Fruit fly (Drosophila melanogaster) whole organism, wandering third instar larva: ENCODE measurements around the gene CG11560.

Experiments
- Abd-B ChIP-seq: fragments of >200 bp; optimal IDR thresholded peaks from 2 replicates; lab custom pipeline; 2017; ENCODE audit warnings: missing biosample characterization, missing genetic modification characterization
- CG32264 ChIP-seq: fragments of 200-800 bp; sonication (Bioruptor generic); optimal IDR thresholded peaks from 2 replicates; lab custom pipeline; 2016; ENCODE audit warnings: missing biosample characterization, missing genetic modification characterization
- CG9705 ChIP-seq: fragments of 200-800 bp; sonication (Bioruptor generic); optimal IDR thresholded peaks from 2 replicates; lab custom pipeline; 2018; ENCODE audit warnings: missing biosample characterization, mild to moderate bottlenecking, missing genetic modification characterization
- CrebA ChIP-seq: fragments of 200-800 bp; sonication (Bioruptor generic); optimal IDR thresholded peaks from 2 replicates; lab custom pipeline; 2016; ENCODE audit warnings: missing biosample characterization, mild to moderate bottlenecking, missing genetic modification characterization, borderline replicate concordance
- Dfd ChIP-seq: fragments of >200 bp; optimal IDR thresholded peaks from 2 replicates; lab custom pipeline; 2017; ENCODE audit warnings: missing biosample characterization, missing genetic modification characterization
- Dif ChIP-seq: fragments of 200-275, 200-300 bp; sonication (Bioruptor generic); optimal IDR thresholded peaks from 2 replicates; lab custom pipeline; 2018; ENCODE audit warnings: missing biosample characterization, missing genetic modification characterization; ENCODE audit not compliant: partially characterized antibody
- GATAd ChIP-seq: sonication (Bioruptor generic); optimal IDR thresholded peaks from 2 replicates; lab custom pipeline; 2016; ENCODE audit warnings: missing biosample characterization, missing genetic modification characterization
- HLH106 ChIP-seq: fragments of 200-800 bp; optimal IDR thresholded peaks from 3 replicates; lab custom pipeline; 2019; ENCODE audit warnings: missing biosample characterization, mild to moderate bottlenecking, missing genetic modification characterization, moderate library complexity
- Hnf4 ChIP-seq: fragments of 200-800 bp; sonication (Bioruptor generic); optimal IDR thresholded peaks from 2 replicates; lab custom pipeline; 2016; ENCODE audit warnings: missing biosample characterization, mild to moderate bottlenecking, missing genetic modification characterization
- Hr78 ChIP-seq: fragments of >200 bp; optimal IDR thresholded peaks from 2 replicates; lab custom pipeline; 2017; ENCODE audit warnings: missing biosample characterization, missing genetic modification characterization
- Hr83 ChIP-seq: fragments of 200-300 bp; sonication (Bioruptor generic); optimal IDR thresholded peaks from 2 replicates; lab custom pipeline; 2016; ENCODE audit warnings: missing biosample characterization, mild to moderate bottlenecking, missing genetic modification characterization, moderate library complexity; ENCODE audit not compliant: poor library complexity, severe bottlenecking
- Jra ChIP-seq: sonication (Bioruptor generic); optimal IDR thresholded peaks from 2 replicates; lab custom pipeline; 2016; ENCODE audit warnings: missing biosample characterization, missing genetic modification characterization
- Mio ChIP-seq: sonication (Bioruptor generic); optimal IDR thresholded peaks from 2 replicates; lab custom pipeline; 2016; ENCODE audit warnings: missing biosample characterization, missing genetic modification characterization
- Myc ChIP-seq: fragments of >200 bp; optimal IDR thresholded peaks from 2 replicates; lab custom pipeline; 2017
- N ChIP-seq: fragments of >200 bp; optimal IDR thresholded peaks from 2 replicates; lab custom pipeline; 2018; ENCODE audit warnings: missing biosample characterization, missing external identifiers, missing genetic modification characterization
- OdsH ChIP-seq: fragments of 200-800 bp; sonication (Bioruptor generic); optimal IDR thresholded peaks from 2 replicates; lab custom pipeline; 2016; ENCODE audit warnings: missing biosample characterization, mild to moderate bottlenecking, missing genetic modification characterization
- Rel ChIP-seq, 2 experiments: fragments of 200-800 bp; sonication (Bioruptor generic) in 1 of 2; optimal IDR thresholded peaks; 2 replicates in 1 of 2; 3 replicates in 1 of 2; lab custom pipeline; 2016 to 2019; ENCODE audit warnings: mild to moderate bottlenecking in 2 of 2, missing biosample characterization in 2 of 2, missing genetic modification characterization in 2 of 2, moderate library complexity in 1 of 2
- Sp1 ChIP-seq: fragments of 200-800 bp; sonication (Bioruptor generic); optimal IDR thresholded peaks from 3 replicates; lab custom pipeline; 2019; ENCODE audit warnings: missing biosample characterization, mild to moderate bottlenecking, missing genetic modification characterization, moderate library complexity
- Vsx2 ChIP-seq: fragments of 200-300, 225-300 bp; sonication (Bioruptor generic); optimal IDR thresholded peaks from 2 replicates; lab custom pipeline; 2018; ENCODE audit warnings: missing biosample characterization, missing genetic modification characterization; ENCODE audit not compliant: partially characterized antibody
- br ChIP-seq: fragments of 200-800 bp; sonication (Bioruptor generic); optimal IDR thresholded peaks from 2 replicates; lab custom pipeline; 2016; ENCODE audit warnings: missing biosample characterization, missing genetic modification characterization
- brk ChIP-seq: fragments of 200-800 bp; sonication (Bioruptor generic); optimal IDR thresholded peaks from 2 replicates; lab custom pipeline; 2016; ENCODE audit warnings: missing biosample characterization, mild to moderate bottlenecking, missing genetic modification characterization
- dl ChIP-seq, 2 experiments: fragments of 175-275, 200-275 bp in 1 of 2; fragments of 200-275 bp in 1 of 2; sonication (Bioruptor generic); optimal IDR thresholded peaks; lab custom pipeline; 2018; ENCODE audit warnings: mild to moderate bottlenecking in 2 of 2, missing biosample characterization in 2 of 2, missing genetic modification characterization in 2 of 2, moderate library complexity in 2 of 2; ENCODE audit not compliant: partially characterized antibody in 2 of 2, insufficient read depth in 1 of 2
- dmrt93B ChIP-seq: fragments of 200-800 bp; sonication (Bioruptor generic); optimal IDR thresholded peaks from 2 replicates; lab custom pipeline; 2018; ENCODE audit warnings: missing biosample characterization, mild to moderate bottlenecking, missing genetic modification characterization
- dsf ChIP-seq: sonication (Bioruptor generic); optimal IDR thresholded peaks from 2 replicates; lab custom pipeline; 2016; ENCODE audit warnings: missing biosample characterization, missing genetic modification characterization, borderline replicate concordance
- ey ChIP-seq: fragments of 200-800 bp; sonication (Bioruptor generic); optimal IDR thresholded peaks from 2 replicates; lab custom pipeline; 2016; ENCODE audit warnings: missing biosample characterization, missing genetic modification characterization
- foxo ChIP-seq, 2 experiments: fragments of 200-800 bp; sonication (Bioruptor generic); optimal IDR thresholded peaks; 2 replicates in 1 of 2; 3 replicates in 1 of 2; lab custom pipeline; 2016 to 2017; ENCODE audit warnings: missing biosample characterization in 2 of 2, missing genetic modification characterization in 2 of 2
- fru ChIP-seq: fragments of 200-800 bp; sonication (Bioruptor generic); optimal IDR thresholded peaks from 3 replicates; lab custom pipeline; 2016; ENCODE audit warnings: missing biosample characterization, mild to moderate bottlenecking, missing genetic modification characterization
- h ChIP-seq: fragments of 200-800 bp; sonication (Bioruptor generic); optimal IDR thresholded peaks from 3 replicates; lab custom pipeline; 2016; ENCODE audit warnings: missing biosample characterization, mild to moderate bottlenecking, missing genetic modification characterization
- jim ChIP-seq: fragments of 175-275, 200-325 bp; sonication (Bioruptor generic); optimal IDR thresholded peaks from 2 replicates; lab custom pipeline; 2016; ENCODE audit warnings: missing biosample characterization, mild to moderate bottlenecking, missing genetic modification characterization
- lola ChIP-seq: fragments of >200 bp; optimal IDR thresholded peaks from 2 replicates; lab custom pipeline; 2017; ENCODE audit warnings: missing biosample characterization, missing genetic modification characterization
- pan ChIP-seq: fragments of >200 bp; optimal IDR thresholded peaks from 2 replicates; lab custom pipeline; 2017
- psq ChIP-seq: fragments of 200-800 bp; sonication (Bioruptor generic); optimal IDR thresholded peaks from 3 replicates; lab custom pipeline; 2017; ENCODE audit warnings: missing biosample characterization, mild to moderate bottlenecking, missing genetic modification characterization, moderate library complexity
- rgr ChIP-seq: fragments of 200-800 bp; sonication (Bioruptor generic); optimal IDR thresholded peaks from 3 replicates; lab custom pipeline; 2016; ENCODE audit warnings: missing biosample characterization, mild to moderate bottlenecking, missing genetic modification characterization
- sage ChIP-seq: fragments of 200-800 bp; sonication (Bioruptor generic); optimal IDR thresholded peaks from 2 replicates; lab custom pipeline; 2016; ENCODE audit warnings: missing biosample characterization, mild to moderate bottlenecking, missing genetic modification characterization
- sv ChIP-seq: fragments of 200-800 bp; sonication (Bioruptor generic); optimal IDR thresholded peaks from 3 replicates; lab custom pipeline; 2016; ENCODE audit warnings: missing biosample characterization, missing genetic modification characterization
- tai ChIP-seq: sonication (Bioruptor generic); optimal IDR thresholded peaks from 2 replicates; lab custom pipeline; 2016; ENCODE audit warnings: missing biosample characterization, missing genetic modification characterization
- usp ChIP-seq: fragments of >200 bp; optimal IDR thresholded peaks from 2 replicates; lab custom pipeline; 2017; ENCODE audit warnings: missing biosample characterization, missing genetic modification characterization
- woc ChIP-seq: sonication (Bioruptor generic); optimal IDR thresholded peaks from 2 replicates; lab custom pipeline; 2016; ENCODE audit warnings: missing biosample characterization, mild to moderate bottlenecking, missing genetic modification characterization

The CG11560 gene

dm6 chr3L:12114188-12114587 is 5.6 kb upstream of the CG11560 start (continued):
- TF ChIP-seq sv (GFP tag; lab: Kevin White, UChicago) (no peak), jim (GFP tag; lab: Kevin White, UChicago) (no peak)
- TF ChIP-seq, all 38 proteins: peak for 18

dm6 chr3L:12115103-12115502 is 4.7 kb upstream of the CG11560 start:
- TF ChIP-seq Rel (GFP tag; optimal IDR thresholded peaks at IDR 0.05; lab: Kevin White, UChicago) (peak; percentile 96), Rel (tag; optimal IDR thresholded peaks at IDR 0.05; lab: Kevin White, UChicago) (peak; percentile 58), Vsx2 (GFP tag; lab: Kevin White, UChicago) (no peak), sage (GFP tag; lab: Kevin White, UChicago) (peak; percentile 89), sv (GFP tag; lab: Kevin White, UChicago) (no peak), rgr (peak; percentile 91), Myc (lab: Kevin White, UChicago) (no peak), Sp1 (GFP tag; lab: Kevin White, UChicago) (peak; percentile 89), ey (GFP tag; lab: Kevin White, UChicago) (peak; percentile 93), Hnf4 (GFP tag; lab: Kevin White, UChicago) (peak; percentile 84), GATAd (no peak), pan (lab: Kevin White, UChicago) (no peak), CG9705 (GFP tag; lab: Kevin White, UChicago) (peak; percentile 71), tai (no peak), dmrt93B (GFP tag; lab: Kevin White, UChicago) (peak; percentile 79), Hr78 (GFP tag; lab: Kevin White, UChicago) (no peak), Abd-B (GFP tag; lab: Kevin White, UChicago) (no peak), psq (GFP tag; lab: Kevin White, UChicago) (peak; percentile 90), Mio (peak; percentile 22), Dfd (GFP tag; lab: Kevin White, UChicago) (no peak), fru (GFP tag; lab: Kevin White, UChicago) (peak; percentile 94), woc (peak; percentile 89), Jra (GFP tag; lab: Kevin White, UChicago) (peak; percentile 78), HLH106 (tag; lab: Kevin White, UChicago) (peak; percentile 91), br (GFP tag; lab: Kevin White, UChicago) (peak; percentile 94), CrebA (GFP tag; lab: Kevin White, UChicago) (no peak), foxo (GFP tag; optimal IDR thresholded peaks at IDR 0.05; lab: Kevin White, UChicago) (peak; percentile 46 to 93), jim (GFP tag; lab: Kevin White, UChicago) (no peak), dsf (GFP tag; lab: Kevin White, UChicago) (peak; percentile 62), CG32264 (GFP tag; lab: Kevin White, UChicago) (peak; percentile 82), usp (no peak), h (GFP tag; lab: Kevin White, UChicago) (peak; percentile 93), OdsH (peak; percentile 93), N (GFP tag; lab: Kevin White, UChicago) (no peak), brk (GFP tag; lab: Kevin White, UChicago) (peak; percentile 86), Hr83 (GFP tag; lab: Kevin White, UChicago) (no peak), dl (GFP tag; optimal IDR thresholded peaks at IDR 0.05; lab: Kevin White, UChicago; ENCODE audit: insufficient read depth in 1 of 2, partially characterized antibody in 2 of 2) (no peak), Dif (GFP tag; lab: Kevin White, UChicago) (no peak), lola (GFP tag; lab: Kevin White, UChicago) (no peak)
